Fruit fly (Drosophila melanogaster): ENCODE results near the gene Jarid2.

dm6 chr3L:9525444-9525843 is 48.6 kb downstream of the Jarid2 start, which contains the start of gene CG33700:
- TF ChIP-seq ttk (optimal IDR thresholded peaks at IDR 0.05) (no peak), Sin3A (optimal IDR thresholded peaks at IDR 0.05) (no peak), h (optimal IDR thresholded peaks at IDR 0.05) (no peak), Myc (optimal IDR thresholded peaks at IDR 0.05) (no peak)

All from Kc167 (cell line).